Worm (Caenorhabditis elegans) whole organism, mixed stage, embryonic: ENCODE results near the gene E02H1.6.

Source experiments
- M03D4.4 ChIP-seq: sonication (generic microtip); optimal IDR thresholded peaks from 2 replicates; lab custom pipeline; 2017; ENCODE audit warnings: mild to moderate bottlenecking, missing genetic modification characterization, missing compliant biosample characterization
- bed-3 ChIP-seq: fragments of 200-800 bp; sonication (Bioruptor generic); optimal IDR thresholded peaks from 3 replicates; lab custom pipeline; 2018; ENCODE audit warnings: mild to moderate bottlenecking, missing genetic modification characterization, moderate library complexity, missing compliant biosample characterization
- ceh-39 ChIP-seq: fragments of 150-350 bp; optimal IDR thresholded peaks from 2 replicates; lab custom pipeline; 2014; ENCODE audit warnings: missing biosample characterization, missing genetic modification characterization
- ceh-43 ChIP-seq: fragments of 200-800 bp; sonication (Bioruptor generic); optimal IDR thresholded peaks from 2 replicates; lab custom pipeline; 2018; ENCODE audit warnings: mild to moderate bottlenecking, missing genetic modification characterization, moderate library complexity, missing compliant biosample characterization
- ceh-83 ChIP-seq: fragments of 200-800 bp; sonication (Bioruptor generic); optimal IDR thresholded peaks from 2 replicates; lab custom pipeline; 2018; ENCODE audit warnings: mild to moderate bottlenecking, missing genetic modification characterization, missing compliant biosample characterization
- ces-1 ChIP-seq: fragments of 150-350 bp; optimal IDR thresholded peaks from 2 replicates; lab custom pipeline; 2014; ENCODE audit warnings: missing biosample characterization, missing genetic modification reagents, missing genetic modification characterization
- cnd-1 ChIP-seq: fragments of 200-800 bp; sonication (Bioruptor generic); optimal IDR thresholded peaks from 2 replicates; lab custom pipeline; 2018; ENCODE audit warnings: mild to moderate bottlenecking, missing genetic modification characterization, missing compliant biosample characterization
- drap-1 ChIP-seq: fragments of 200-800 bp; sonication (Bioruptor generic); optimal IDR thresholded peaks from 3 replicates; lab custom pipeline; 2018; ENCODE audit warnings: mild to moderate bottlenecking, missing genetic modification characterization, missing compliant biosample characterization
- elt-1 ChIP-seq: sonication (generic microtip); optimal IDR thresholded peaks from 2 replicates; lab custom pipeline; 2017; ENCODE audit warnings: missing genetic modification characterization, mild to moderate bottlenecking, missing compliant biosample characterization, antibody characterized with exemption, moderate library complexity, borderline replicate concordance; ENCODE audit not compliant: insufficient read depth
- elt-3 ChIP-seq: fragments of 150-350 bp; optimal IDR thresholded peaks from 2 replicates; lab custom pipeline; 2014; ENCODE audit warnings: missing biosample characterization, missing genetic modification characterization
- flh-1 ChIP-seq: fragments of 200-800 bp; sonication (Bioruptor generic); optimal IDR thresholded peaks from 2 replicates; lab custom pipeline; 2018; ENCODE audit warnings: mild to moderate bottlenecking, missing genetic modification characterization, moderate library complexity, missing compliant biosample characterization
- ham-2 ChIP-seq: fragments of 200-800 bp; sonication (Bioruptor generic); optimal IDR thresholded peaks from 2 replicates; lab custom pipeline; 2018; ENCODE audit warnings: mild to moderate bottlenecking, missing genetic modification characterization, missing compliant biosample characterization
- hlh-1 ChIP-seq: fragments of 150-350 bp; optimal IDR thresholded peaks from 2 replicates; lab custom pipeline; 2014; ENCODE audit warnings: missing biosample characterization, missing genetic modification reagents, missing genetic modification characterization
- lin-13 ChIP-seq: fragments of 150-350 bp; optimal IDR thresholded peaks from 2 replicates; lab custom pipeline; 2014; ENCODE audit warnings: missing biosample characterization, missing genetic modification characterization
- lin-32 ChIP-seq: fragments of 200-800 bp; sonication (Bioruptor generic); optimal IDR thresholded peaks from 2 replicates; lab custom pipeline; 2018; ENCODE audit warnings: mild to moderate bottlenecking, missing genetic modification characterization, missing compliant biosample characterization
- lsy-2 ChIP-seq: fragments of 150-350 bp; optimal IDR thresholded peaks from 2 replicates; lab custom pipeline; 2014; ENCODE audit warnings: missing biosample characterization, missing genetic modification characterization
- mab-5 ChIP-seq: fragments of 150-350 bp; optimal IDR thresholded peaks from 2 replicates; lab custom pipeline; 2014; ENCODE audit warnings: missing biosample characterization, missing genetic modification characterization
- mep-1 ChIP-seq: fragments of 150-350 bp; optimal IDR thresholded peaks from 2 replicates; lab custom pipeline; 2017; ENCODE audit warnings: missing biosample characterization, missing genetic modification reagents, missing genetic modification characterization, inconsistent platforms
- mls-2 ChIP-seq: sonication (generic microtip); optimal IDR thresholded peaks from 2 replicates; lab custom pipeline; 2016; ENCODE audit warnings: mild to moderate bottlenecking, missing genetic modification characterization, moderate library complexity, missing compliant biosample characterization
- nhr-12 ChIP-seq: fragments of 150-350 bp; optimal IDR thresholded peaks from 2 replicates; lab custom pipeline; 2014; ENCODE audit warnings: missing biosample characterization, missing genetic modification characterization
- nhr-237 ChIP-seq: fragments of 150-350 bp; optimal IDR thresholded peaks from 2 replicates; lab custom pipeline; 2014; ENCODE audit warnings: missing biosample characterization, missing genetic modification characterization
- nhr-28 ChIP-seq: fragments of 150-350 bp; optimal IDR thresholded peaks from 2 replicates; lab custom pipeline; 2014; ENCODE audit warnings: missing biosample characterization, missing genetic modification characterization
- nhr-76 ChIP-seq: sonication (generic microtip); optimal IDR thresholded peaks from 2 replicates; lab custom pipeline; 2017; ENCODE audit warnings: missing biosample characterization, missing genetic modification characterization
- pha-4 ChIP-seq: fragments of 150-350 bp; optimal IDR thresholded peaks from 2 replicates; lab custom pipeline; 2018; ENCODE audit warnings: missing biosample characterization, missing genetic modification reagents, missing genetic modification characterization
- sem-2 ChIP-seq: fragments of 200-800 bp; sonication (Bioruptor generic); optimal IDR thresholded peaks from 2 replicates; lab custom pipeline; 2018; ENCODE audit warnings: mild to moderate bottlenecking, missing genetic modification characterization, missing compliant biosample characterization
- snpc-4 ChIP-seq: fragments of 150-350 bp; optimal IDR thresholded peaks from 2 replicates; lab custom pipeline; 2014; ENCODE audit warnings: missing biosample characterization, missing genetic modification characterization
- sptf-1 ChIP-seq: sonication (generic microtip); optimal IDR thresholded peaks from 2 replicates; lab custom pipeline; 2017; ENCODE audit warnings: mild to moderate bottlenecking, missing genetic modification characterization, moderate library complexity, missing compliant biosample characterization
- tbx-8 ChIP-seq: fragments of 200-800 bp; sonication (Bioruptor generic); optimal IDR thresholded peaks from 2 replicates; lab custom pipeline; 2018; ENCODE audit warnings: mild to moderate bottlenecking, missing genetic modification characterization, moderate library complexity, missing compliant biosample characterization
- unc-120 ChIP-seq: sonication (generic microtip); optimal IDR thresholded peaks from 2 replicates; lab custom pipeline; 2017; ENCODE audit warnings: missing genetic modification characterization, missing compliant biosample characterization; ENCODE audit not compliant: poor library complexity, severe bottlenecking
- unc-62 ChIP-seq: fragments of 150-350 bp; optimal IDR thresholded peaks from 2 replicates; lab custom pipeline; 2014; ENCODE audit warnings: missing biosample characterization, missing genetic modification reagents, missing genetic modification characterization
- zip-8 ChIP-seq: fragments of 150-350 bp; optimal IDR thresholded peaks from 2 replicates; lab custom pipeline; 2014; ENCODE audit warnings: missing biosample characterization, missing genetic modification characterization

The E02H1.6 gene

ce11 chrII:9601069-9601468 is 4.6 kb downstream of the E02H1.6 start:
- no peak for TF ChIP-seq nhr-12 (tag; lab: Kevin White, UChicago)
- TF ChIP-seq unc-120 (tag; lab: Kevin White, UChicago): peak; percentile 5

ce11 chrII:9601679-9602078 is 5.2 kb downstream of the E02H1.6 start:
- no peak for TF ChIP-seq mep-1 (tag; lab: Kevin White, UChicago)
- no peak for TF ChIP-seq hlh-1 (tag; lab: Kevin White, UChicago)
- TF ChIP-seq lin-32: no peak
- no peak for TF ChIP-seq mab-5 (tag; lab: Kevin White, UChicago)
- no peak for TF ChIP-seq snpc-4 (tag; lab: Kevin White, UChicago)
- no peak for TF ChIP-seq elt-3
- TF ChIP-seq flh-1 (GFP tag; lab: Kevin White, UChicago): no peak
- no peak for TF ChIP-seq nhr-237 (tag; lab: Kevin White, UChicago)
- TF ChIP-seq ceh-43 (GFP tag; lab: Kevin White, UChicago): no peak
- no peak for TF ChIP-seq cnd-1 (tag; lab: Kevin White, UChicago)
- TF ChIP-seq zip-8 (tag; lab: Kevin White, UChicago): no peak
- no peak for TF ChIP-seq sem-2 (GFP tag; lab: Kevin White, UChicago)
- no peak for TF ChIP-seq drap-1 (GFP tag; lab: Kevin White, UChicago)
- TF ChIP-seq mls-2: no peak
- TF ChIP-seq ceh-83 (GFP tag; lab: Kevin White, UChicago): no peak
- no peak for TF ChIP-seq M03D4.4 (tag; lab: Kevin White, UChicago)
- TF ChIP-seq sptf-1 (tag; lab: Kevin White, UChicago): no peak

- TF ChIP-seq elt-1 (tag; lab: Kevin White, UChicago): no peak
- TF ChIP-seq ceh-39 (tag; lab: Kevin White, UChicago): no peak
These were observed 6.1 kb downstream of the E02H1.6 start for ce11 chrII:9602566-9602965.

- TF ChIP-seq nhr-28 (tag; lab: Kevin White, UChicago): peak; percentile 28
- no peak for TF ChIP-seq bed-3
- peak; percentile 65 for TF ChIP-seq hlh-1 (tag; lab: Kevin White, UChicago)
- peak; percentile 34 for TF ChIP-seq lsy-2 (tag; lab: Kevin White, UChicago)
- TF ChIP-seq nhr-237 (tag; lab: Kevin White, UChicago): peak; percentile 80
- TF ChIP-seq sem-2 (GFP tag; lab: Kevin White, UChicago): no peak
- peak; percentile 32 for TF ChIP-seq mep-1 (tag; lab: Kevin White, UChicago)
- peak; percentile 68 for TF ChIP-seq pha-4
- no peak for TF ChIP-seq flh-1 (GFP tag; lab: Kevin White, UChicago)
- no peak for TF ChIP-seq lin-13 (tag; lab: Kevin White, UChicago)
- peak; percentile 75 for TF ChIP-seq unc-120 (tag; lab: Kevin White, UChicago)
- no peak for TF ChIP-seq ceh-39 (tag; lab: Kevin White, UChicago)
- peak; percentile 3 for TF ChIP-seq mab-5 (tag; lab: Kevin White, UChicago)
- no peak for TF ChIP-seq tbx-8
- TF ChIP-seq unc-62 (GFP tag; lab: Kevin White, UChicago): peak; percentile 80
- TF ChIP-seq mls-2: no peak
- TF ChIP-seq elt-3: no peak
These were observed 6.9 kb downstream of the E02H1.6 start for ce11 chrII:9603419-9603818.

- no peak for TF ChIP-seq mep-1 (tag; lab: Kevin White, UChicago)
These were observed 7.6 kb downstream of the E02H1.6 start for ce11 chrII:9604063-9604462.

- TF ChIP-seq snpc-4 (tag; lab: Kevin White, UChicago) (no peak), ces-1 (GFP tag; lab: Kevin White, UChicago) (no peak), nhr-76 (tag; lab: Kevin White, UChicago) (no peak), nhr-12 (tag; lab: Kevin White, UChicago) (no peak), pha-4 (no peak), sptf-1 (tag; lab: Kevin White, UChicago) (no peak), zip-8 (tag; lab: Kevin White, UChicago) (no peak), ham-2 (GFP tag; lab: Kevin White, UChicago) (no peak), ceh-39 (tag; lab: Kevin White, UChicago) (no peak), tbx-8 (no peak), sem-2 (GFP tag; lab: Kevin White, UChicago) (no peak)
These were observed 8.2 kb downstream of the E02H1.6 start for ce11 chrII:9604685-9605084.
